Worm (Caenorhabditis elegans): ENCODE data around the gene npp-16.
A peak's percentile ranks its signal among the peaks of the same experiment; 100 is the strongest.

Gene npp-16

ce11 chrIII:11870009-11870408, 45.7 kb upstream of the npp-16 start (continued):
- no peak for TF ChIP-seq lin-15B (tag; optimal IDR thresholded peaks at IDR 0.05)
- peak; percentile 79; the same call in 1 of the 2 replicates for TF ChIP-seq ceh-44 (GFP tag; IDR thresholded peaks at IDR 0.05)
- peak; percentile 84 for TF ChIP-seq lin-13 (GFP tag; optimal IDR thresholded peaks at IDR 0.05)
- TF ChIP-seq mes-2 (tag; optimal IDR thresholded peaks at IDR 0.05; ENCODE audit: poor library complexity, severe bottlenecking) = peak; percentile 97
- peak; percentile 72 to 91 for TF ChIP-seq lsy-2 (tag; optimal IDR thresholded peaks at IDR 0.05)
- TF ChIP-seq aly-2 (tag; optimal IDR thresholded peaks at IDR 0.05) = no peak
- no peak for TF ChIP-seq T20F7.1 (GFP tag; optimal IDR thresholded peaks at IDR 0.05)
- no peak for TF ChIP-seq Y105C5A.15 (GFP tag; IDR thresholded peaks at IDR 0.05)
- peak; percentile 27 for TF ChIP-seq pqm-1 (tag; optimal IDR thresholded peaks at IDR 0.05)
- TF ChIP-seq set-16 (GFP tag; IDR thresholded peaks at IDR 0.05) = peak; percentile 21; the same call in 1 of the 2 replicates
- TF ChIP-seq Y75B8A.6 (GFP tag; IDR thresholded peaks at IDR 0.05) = no peak
- no peak for TF ChIP-seq saeg-2 (GFP tag; IDR thresholded peaks at IDR 0.05)
- no peak for TF ChIP-seq lin-39 (tag; optimal IDR thresholded peaks at IDR 0.05)
- TF ChIP-seq F49E8.2 (tag; optimal IDR thresholded peaks at IDR 0.05; ENCODE audit: borderline replicate concordance) = no peak
- 0 out of 2 replicates have a peak, but pooled peaks have one; percentile 35 for TF ChIP-seq ctbp-1 (GFP tag; IDR thresholded peaks at IDR 0.05)
- no peak for TF ChIP-seq unc-130 (GFP tag; optimal IDR thresholded peaks at IDR 0.05)
- no peak for TF ChIP-seq mdt-29 (GFP tag; IDR thresholded peaks at IDR 0.05)
- TF ChIP-seq sdz-12 (GFP tag; optimal IDR thresholded peaks at IDR 0.05) = no peak
- TF ChIP-seq F10B5.3 (tag; optimal IDR thresholded peaks at IDR 0.05) = no peak
- 0 out of 2 replicates have a peak, but pooled peaks have one; percentile 36 for TF ChIP-seq lin-1 (GFP tag; IDR thresholded peaks at IDR 0.05)
- TF ChIP-seq php-3 (GFP tag; IDR thresholded peaks at IDR 0.05) = 0 out of 2 replicates have a peak, but pooled peaks have one; percentile 38
- TF ChIP-seq snpc-4 (tag; optimal IDR thresholded peaks at IDR 0.05) = peak; percentile 61
- no peak for TF ChIP-seq D1046.2 (GFP tag; IDR thresholded peaks at IDR 0.05)
- no peak for TF ChIP-seq lim-7 (GFP tag; IDR thresholded peaks at IDR 0.05)
- TF ChIP-seq dmd-8 (GFP tag; IDR thresholded peaks at IDR 0.05) = no peak
- peak; percentile 3 for TF ChIP-seq nhr-237 (tag; optimal IDR thresholded peaks at IDR 0.05)
- TF ChIP-seq mxl-3 (GFP tag; optimal IDR thresholded peaks at IDR 0.05) = peak; percentile 85
- peak; percentile 67 for TF ChIP-seq pha-4 (GFP tag; IDR thresholded peaks at IDR 0.05)
- peak; percentile 96 for TF ChIP-seq pha-4 (tag; optimal IDR thresholded peaks at IDR 0.05)
- no peak for TF ChIP-seq zip-11 (GFP tag; IDR thresholded peaks at IDR 0.05)
- peak; percentile 84 for TF ChIP-seq dmd-6 (GFP tag; IDR thresholded peaks at IDR 0.05)
- peak; percentile 63 for TF ChIP-seq duxl-1 (tag; optimal IDR thresholded peaks at IDR 0.05; ENCODE audit: poor library complexity)
- TF ChIP-seq rbr-2 (tag; optimal IDR thresholded peaks at IDR 0.05) = peak; percentile 83
- no peak for TF ChIP-seq aha-1 (tag)
- peak; percentile 58 for TF ChIP-seq fkh-10 (GFP tag; optimal IDR thresholded peaks at IDR 0.05)
- TF ChIP-seq hif-1 (tag; optimal IDR thresholded peaks at IDR 0.05) = peak in 1 of 2 experiments; percentile 90
- no peak for TF ChIP-seq nhr-76 (tag; optimal IDR thresholded peaks at IDR 0.05)
- no peak for TF ChIP-seq nhr-41 (GFP tag; IDR thresholded peaks at IDR 0.05)
- TF ChIP-seq spr-3 (GFP tag; optimal IDR thresholded peaks at IDR 0.05) = peak; percentile 43
- 0 out of 2 replicates have a peak, but pooled peaks have one; percentile 32 for TF ChIP-seq vab-7 (GFP tag; IDR thresholded peaks at IDR 0.05)
- TF ChIP-seq T26A8.4 (GFP tag; IDR thresholded peaks at IDR 0.05) = peak; percentile 56; the same call in 1 of the 2 replicates
- TF ChIP-seq tra-1 (GFP tag; IDR thresholded peaks at IDR 0.05) = peak; percentile 55; the same call in 1 of the 2 replicates
- TF ChIP-seq gei-8 (GFP tag; optimal IDR thresholded peaks at IDR 0.05) = peak; percentile 14
- no peak for TF ChIP-seq attf-4 (tag; optimal IDR thresholded peaks at IDR 0.05)
- TF ChIP-seq ces-1 (GFP tag; optimal IDR thresholded peaks at IDR 0.05) = no peak
- peak; percentile 40 to 88 for TF ChIP-seq daf-16 (GFP tag; optimal IDR thresholded peaks at IDR 0.05)
- peak; percentile 99 for TF ChIP-seq daf-16 (tag; optimal IDR thresholded peaks at IDR 0.05)
- TF ChIP-seq ceh-62 (tag; optimal IDR thresholded peaks at IDR 0.05) = no peak
- TF ChIP-seq lir-3 (tag; optimal IDR thresholded peaks at IDR 0.05) = no peak
- peak; percentile 36; the same call in 1 of the 2 replicates for TF ChIP-seq ZK337.2 (GFP tag; IDR thresholded peaks at IDR 0.05)
- TF ChIP-seq nhr-42 (GFP tag; IDR thresholded peaks at IDR 0.05) = no peak
- peak; percentile 92 for TF ChIP-seq mep-1 (tag; optimal IDR thresholded peaks at IDR 0.05)
